Fruit fly (Drosophila melanogaster): ENCODE results near the gene CG5342.

CG5342 gene

dm6 chr3R:11557492-11557965, 21.1 kb upstream of the CG5342 start, which contains the start of gene CG10898 (continued):
- TF ChIP-seq caup (GFP tag; optimal IDR thresholded peaks at IDR 0.05; ENCODE audit: severe bottlenecking) (peak; percentile 76), HLH3B (GFP tag; IDR thresholded peaks at IDR 0.05) (peak; percentile 84), zen2 (GFP tag; IDR thresholded peaks at IDR 0.05; ENCODE audit: partially characterized antibody) (no peak), bab2 (GFP tag; optimal IDR thresholded peaks at IDR 0.05) (peak; percentile 88), CG16863 (GFP tag; optimal IDR thresholded peaks at IDR 0.05) (peak; percentile 84), Atf-2 (GFP tag; optimal IDR thresholded peaks at IDR 0.05) (peak; percentile 81), CG8388 (GFP tag; optimal IDR thresholded peaks at IDR 0.05) (peak; percentile 71), schlank (tag; optimal IDR thresholded peaks at IDR 0.05) (peak; percentile 37), tap (tag; optimal IDR thresholded peaks at IDR 0.05) (peak; percentile 20), zfh2 (GFP tag; optimal IDR thresholded peaks at IDR 0.05) (peak; percentile 85), Mes4 (GFP tag; optimal IDR thresholded peaks at IDR 0.05) (peak; percentile 70), CG5953 (GFP tag; IDR thresholded peaks at IDR 0.05) (peak; percentile 79), CG4707 (GFP tag; optimal IDR thresholded peaks at IDR 0.05) (peak; percentile 16), Oli (tag; optimal IDR thresholded peaks at IDR 0.05) (peak; percentile 60), ewg (GFP tag; optimal IDR thresholded peaks at IDR 0.05) (peak; percentile 72), sd (tag; optimal IDR thresholded peaks at IDR 0.05) (peak; percentile 98), Deaf1 (tag; optimal IDR thresholded peaks at IDR 0.05) (peak; percentile 37), CG30403 (GFP tag; optimal IDR thresholded peaks at IDR 0.05) (peak; percentile 90), phol (tag; optimal IDR thresholded peaks at IDR 0.05) (peak; percentile 89), row (GFP tag; IDR thresholded peaks at IDR 0.05) (peak; percentile 94), so (GFP tag; IDR thresholded peaks at IDR 0.05) (peak; percentile 88), MBD-R2 (GFP tag; IDR thresholded peaks at IDR 0.05) (peak; percentile 96), CG14965 (GFP tag; optimal IDR thresholded peaks at IDR 0.05; ENCODE audit: borderline replicate concordance) (peak; percentile 8), CG30020 (tag; optimal IDR thresholded peaks at IDR 0.05) (peak; percentile 87), CG12299 (tag; optimal IDR thresholded peaks at IDR 0.05) (peak; percentile 72), CTCF (GFP tag; optimal IDR thresholded peaks at IDR 0.05) (no peak), Optix (GFP tag; IDR thresholded peaks at IDR 0.05) (peak; percentile 73), CG34376 (GFP tag; optimal IDR thresholded peaks at IDR 0.05) (peak; percentile 26), CG6689 (GFP tag; IDR thresholded peaks at IDR 0.05) (peak; percentile 82), CG15696 (tag; optimal IDR thresholded peaks at IDR 0.05) (peak; percentile 69), her (GFP tag; optimal IDR thresholded peaks at IDR 0.05) (peak; percentile 58), CG12104 (GFP tag; optimal IDR thresholded peaks at IDR 0.05) (peak; percentile 27), CkIIα-i1 (GFP tag; IDR thresholded peaks at IDR 0.05) (no peak), abd-A (tag; optimal IDR thresholded peaks at IDR 0.05) (no peak), Abd-B (GFP tag; optimal IDR thresholded peaks at IDR 0.05) (peak; percentile 84), CG17568 (GFP tag; optimal IDR thresholded peaks at IDR 0.05) (no peak), Vsx1 (GFP tag; optimal IDR thresholded peaks at IDR 0.05) (peak; percentile 33), lbe (GFP tag; optimal IDR thresholded peaks at IDR 0.05) (peak; percentile 36), CG17361 (GFP tag; IDR thresholded peaks at IDR 0.05) (peak; percentile 81), run (tag; optimal IDR thresholded peaks at IDR 0.05) (peak; percentile 7), corto (GFP tag; optimal IDR thresholded peaks at IDR 0.05) (no peak), Lpt (GFP tag; optimal IDR thresholded peaks at IDR 0.05) (no peak), YL-1 (GFP tag; optimal IDR thresholded peaks at IDR 0.05) (peak; percentile 51), Tbp (GFP tag; optimal IDR thresholded peaks at IDR 0.05) (no peak), CG11560 (tag; IDR thresholded peaks at IDR 0.05) (peak; percentile 74), cato (GFP tag; optimal IDR thresholded peaks at IDR 0.05; ENCODE audit: borderline replicate concordance) (peak; percentile 68), croc (GFP tag; conservative IDR thresholded peaks at IDR 0.05) (peak; percentile 63), trh (GFP tag; optimal IDR thresholded peaks at IDR 0.05) (peak; percentile 33), Hsf (GFP tag; optimal IDR thresholded peaks at IDR 0.05) (peak; percentile 91), Hmx (GFP tag; optimal IDR thresholded peaks at IDR 0.05) (peak; percentile 41), CG43689 (GFP tag; IDR thresholded peaks at IDR 0.05) (0 out of 2 replicates have a peak, but pooled peaks have one; percentile 28)

All from whole organism, embryonic.